Fruit fly (Drosophila melanogaster) whole organism: Measurements from ENCODE around the gene Cow.

Source experiments
- CG8478 ChIP-seq: fragments of >200 bp; optimal IDR thresholded peaks from 2 replicates; lab custom pipeline; 2018; ENCODE audit warnings: inconsistent platforms
- pan ChIP-seq: fragments of >200 bp; optimal IDR thresholded peaks from 2 replicates; lab custom pipeline; 2017
- psq ChIP-seq: fragments of >200 bp; optimal IDR thresholded peaks from 2 replicates; lab custom pipeline; 2017
- usp ChIP-seq: fragments of >200 bp; optimal IDR thresholded peaks from 2 replicates; lab custom pipeline; 2017; ENCODE audit warnings: missing biosample characterization, missing genetic modification characterization, mixed read lengths

dm6 chr3R:23035463-23035862 is 77.1 kb downstream of the Cow start, which contains the start of gene CG13833:
- TF ChIP-seq usp (GFP tag; lab: Kevin White, UChicago), result no peak
- no peak for TF ChIP-seq psq (lab: Kevin White, UChicago)
- TF ChIP-seq CG8478 (lab: Kevin White, UChicago), result no peak
- no peak for TF ChIP-seq pan (lab: Kevin White, UChicago)
